Worm (Caenorhabditis elegans): Measurements from ENCODE around the gene glb-33.

ce11 chrV:1389838-1390237 lies 37.9 kb downstream of the glb-33 start:
- TF ChIP-seq ama-1 (optimal IDR thresholded peaks at IDR 0.05) (no peak), aly-1 (tag; optimal IDR thresholded peaks at IDR 0.05) (no peak), hmbx-1 (tag; optimal IDR thresholded peaks at IDR 0.05) (no peak), flt-1 (GFP tag; IDR thresholded peaks at IDR 0.05) (no peak), tra-4 (tag; optimal IDR thresholded peaks at IDR 0.05) (no peak), ceh-36 (tag; optimal IDR thresholded peaks at IDR 0.05) (no peak), sea-1 (GFP tag; conservative IDR thresholded peaks at IDR 0.05) (no peak), ceh-13 (GFP tag; optimal IDR thresholded peaks at IDR 0.05) (no peak), tbx-11 (GFP tag; IDR thresholded peaks at IDR 0.05) (no peak), F13C5.2 (tag; optimal IDR thresholded peaks at IDR 0.05) (no peak), tbx-37 (GFP tag; conservative IDR thresholded peaks at IDR 0.05) (no peak)

All from whole organism, early embryonic.